Worm (Caenorhabditis elegans): ENCODE data around the gene lev-9.

Gene lev-9

DNA sequence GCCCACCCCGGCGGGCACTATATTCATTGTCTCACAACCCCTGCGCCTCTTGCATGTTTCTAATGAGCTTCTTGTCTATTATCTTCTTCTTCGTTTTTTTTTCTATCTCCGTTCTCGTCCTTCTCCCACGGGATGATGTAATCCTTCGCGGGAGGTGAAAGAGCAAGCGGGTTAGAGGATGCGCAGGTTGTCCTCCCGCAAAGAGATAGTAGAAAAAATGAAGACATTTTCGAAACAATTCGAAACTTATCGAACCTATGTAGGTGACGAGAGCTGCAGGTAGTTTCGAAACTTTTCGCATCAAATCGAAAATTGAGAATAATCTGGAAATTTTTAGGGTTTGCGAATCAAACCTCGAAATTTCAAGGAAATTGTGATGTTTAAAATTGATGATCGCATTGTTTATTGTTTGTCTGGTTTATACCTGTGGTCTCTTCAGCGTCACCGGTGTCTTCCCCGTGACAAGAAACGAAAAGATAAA, 41.2 kb downstream of the lev-9 start (continued):
- TF ChIP-seq lin-35 (GFP tag; optimal IDR thresholded peaks at IDR 0.05), result peak in 1 of 2 experiments; percentile 64
- TF ChIP-seq isw-1 (GFP tag; IDR thresholded peaks at IDR 0.05), result no peak
- TF ChIP-seq mab-9 (GFP tag; IDR thresholded peaks at IDR 0.05), result no peak
- no peak for TF ChIP-seq lir-3 (tag; optimal IDR thresholded peaks at IDR 0.05; ENCODE audit: poor library complexity)
- no peak for TF ChIP-seq ceh-88 (GFP tag; IDR thresholded peaks at IDR 0.05)
- peak; percentile 84 for TF ChIP-seq nhr-20 (tag; optimal IDR thresholded peaks at IDR 0.05)
- TF ChIP-seq efl-1 (optimal IDR thresholded peaks at IDR 0.05), result peak; percentile 9 to 18
- peak; percentile 5 to 93 for TF ChIP-seq efl-1 (GFP tag; optimal IDR thresholded peaks at IDR 0.05 in 1 of 2)
- peak; percentile 33 for TF ChIP-seq pag-3 (tag; optimal IDR thresholded peaks at IDR 0.05; ENCODE audit: borderline replicate concordance, insufficient read depth)
- no peak for TF ChIP-seq unc-86 (tag; optimal IDR thresholded peaks at IDR 0.05)
- no peak for TF ChIP-seq hlh-4 (tag; optimal IDR thresholded peaks at IDR 0.05)
- TF ChIP-seq C16A3.4 (tag; optimal IDR thresholded peaks at IDR 0.05), result no peak
- TF ChIP-seq fkh-10 (GFP tag; optimal IDR thresholded peaks at IDR 0.05), result no peak
- no peak for TF ChIP-seq Y116A8C.19 (tag; optimal IDR thresholded peaks at IDR 0.05; ENCODE audit: borderline replicate concordance)
- TF ChIP-seq grh-1 (GFP tag; IDR thresholded peaks at IDR 0.05), result no peak
- peak; percentile 84 for TF ChIP-seq mep-1 (tag; optimal IDR thresholded peaks at IDR 0.05)
- TF ChIP-seq lin-13 (GFP tag; optimal IDR thresholded peaks at IDR 0.05), result no peak
- peak; percentile 18 for TF ChIP-seq zip-4 (GFP tag; optimal IDR thresholded peaks at IDR 0.05)
- no peak for TF ChIP-seq C34B4.2 (tag; optimal IDR thresholded peaks at IDR 0.05)
- peak; percentile 33 for TF ChIP-seq skn-1 (tag; optimal IDR thresholded peaks at IDR 0.05)
- peak; percentile 15 for TF ChIP-seq nhr-237 (tag; optimal IDR thresholded peaks at IDR 0.05)
- TF ChIP-seq ceh-90 (tag; optimal IDR thresholded peaks at IDR 0.05), result no peak
- TF ChIP-seq nhr-71 (tag; optimal IDR thresholded peaks at IDR 0.05), result peak; percentile 89
- TF ChIP-seq hpl-2 (GFP tag; optimal IDR thresholded peaks at IDR 0.05), result no peak
- TF ChIP-seq fkh-4 (tag; optimal IDR thresholded peaks at IDR 0.05; ENCODE audit: borderline replicate concordance), result no peak
- peak; percentile 72 for TF ChIP-seq blmp-1 (tag; optimal IDR thresholded peaks at IDR 0.05)
- peak; percentile 47 for TF ChIP-seq jun-1 (tag; optimal IDR thresholded peaks at IDR 0.05)
- TF ChIP-seq alr-1 (tag; optimal IDR thresholded peaks at IDR 0.05; ENCODE audit: borderline replicate concordance), result no peak
- TF ChIP-seq ama-1 (optimal IDR thresholded peaks at IDR 0.05), result no peak
- no peak for TF ChIP-seq ceh-8 (GFP tag; optimal IDR thresholded peaks at IDR 0.05)
- TF ChIP-seq dpl-1 (GFP tag; optimal IDR thresholded peaks at IDR 0.05), result peak in 1 of 3 experiments; percentile 60
- peak; percentile 34 for TF ChIP-seq nhr-11 (tag; optimal IDR thresholded peaks at IDR 0.05)
- TF ChIP-seq snu-23 (GFP tag; optimal IDR thresholded peaks at IDR 0.05), result peak; percentile 77
- no peak for TF ChIP-seq mef-2 (tag; optimal IDR thresholded peaks at IDR 0.05)
- TF ChIP-seq efl-3 (GFP tag; optimal IDR thresholded peaks at IDR 0.05), result no peak
- TF ChIP-seq nhr-76 (tag; optimal IDR thresholded peaks at IDR 0.05), result no peak
- TF ChIP-seq ceh-63 (GFP tag; optimal IDR thresholded peaks at IDR 0.05), result no peak
- no peak for TF ChIP-seq nhr-12 (tag; optimal IDR thresholded peaks at IDR 0.05)
- no peak for TF ChIP-seq vab-15 (tag; optimal IDR thresholded peaks at IDR 0.05)
- TF ChIP-seq lin-14 (GFP tag; optimal IDR thresholded peaks at IDR 0.05), result peak; percentile 92
- TF ChIP-seq sup-37 (GFP tag; optimal IDR thresholded peaks at IDR 0.05), result no peak
- no peak for TF ChIP-seq ets-5 (GFP tag; IDR thresholded peaks at IDR 0.05)
- TF ChIP-seq C04F5.9 (tag; optimal IDR thresholded peaks at IDR 0.05), result no peak
- TF ChIP-seq zag-1 (tag; optimal IDR thresholded peaks at IDR 0.05), result no peak
- TF ChIP-seq ces-1 (GFP tag; optimal IDR thresholded peaks at IDR 0.05), result no peak
- TF ChIP-seq lin-39 (tag; optimal IDR thresholded peaks at IDR 0.05), result no peak
- peak; percentile 76 for TF ChIP-seq nhr-90 (tag; optimal IDR thresholded peaks at IDR 0.05; ENCODE audit: poor library complexity)
- TF ChIP-seq lin-15B (tag; optimal IDR thresholded peaks at IDR 0.05), result no peak
- no peak for TF ChIP-seq nhr-84 (tag; optimal IDR thresholded peaks at IDR 0.05)
- TF ChIP-seq unc-130 (tag; optimal IDR thresholded peaks at IDR 0.05), result peak; percentile 58
- peak; percentile 50 for TF ChIP-seq elt-2 (tag; optimal IDR thresholded peaks at IDR 0.05)
- TF ChIP-seq nhr-47 (tag; optimal IDR thresholded peaks at IDR 0.05), result peak; percentile 52
- peak; percentile 83 for TF ChIP-seq nhr-77 (tag; optimal IDR thresholded peaks at IDR 0.05)

Data from whole organism, L1 larva.